Worm (Caenorhabditis elegans): Measurements from ENCODE around the gene snr-3.

The snr-3 gene

ce11 chrII:6491817-6492452, 2.4 kb upstream of the snr-3 start, which contains the start of the genes T28D9.11 and T28D9.1 (continued):
- TF ChIP-seq Y79H2A.3 (GFP tag; conservative IDR thresholded peaks at IDR 0.05) (no peak), lin-54 (GFP tag; optimal IDR thresholded peaks at IDR 0.05) (peak; percentile 46), hrde-1 (tag; optimal IDR thresholded peaks at IDR 0.05; ENCODE audit: borderline replicate concordance) (no peak), K12H6.12 (tag; optimal IDR thresholded peaks at IDR 0.05) (peak; percentile 64), zim-3 (tag; optimal IDR thresholded peaks at IDR 0.05) (no peak), F57C9.4 (tag; optimal IDR thresholded peaks at IDR 0.05) (no peak), ceh-79 (tag; optimal IDR thresholded peaks at IDR 0.05) (no peak), B0336.3 (GFP tag; IDR thresholded peaks at IDR 0.05) (no peak), B0019.2 (GFP tag; conservative IDR thresholded peaks at IDR 0.05) (no peak), mxl-1 (tag; optimal IDR thresholded peaks at IDR 0.05) (no peak), F10E7.11 (tag; optimal IDR thresholded peaks at IDR 0.05) (no peak), bed-2 (GFP tag; IDR thresholded peaks at IDR 0.05) (0 out of 2 replicates have a peak, but pooled peaks have one; percentile 76), fkh-3 (tag; optimal IDR thresholded peaks at IDR 0.05) (no peak), snpc-3.4 (tag; optimal IDR thresholded peaks at IDR 0.05) (no peak), attf-3 (GFP tag; conservative IDR thresholded peaks at IDR 0.05) (0 out of 2 replicates have a peak, but pooled peaks have one; percentile 28), mcd-1 (GFP tag; IDR thresholded peaks at IDR 0.05) (peak; percentile 66), bed-1 (GFP tag; IDR thresholded peaks at IDR 0.05) (no peak), rcor-1 (GFP tag; IDR thresholded peaks at IDR 0.05) (peak; percentile 60), dox-1 (GFP tag; IDR thresholded peaks at IDR 0.05) (peak; percentile 66), B0261.1 (tag; optimal IDR thresholded peaks at IDR 0.05) (no peak), chd-7 (tag; optimal IDR thresholded peaks at IDR 0.05) (peak; percentile 12), F37B4.10 (GFP tag; IDR thresholded peaks at IDR 0.05) (no peak), ztf-6 (GFP tag; IDR thresholded peaks at IDR 0.05) (no peak), nhr-27 (tag; optimal IDR thresholded peaks at IDR 0.05) (no peak), nhr-90 (tag; optimal IDR thresholded peaks at IDR 0.05) (no peak), madf-10 (tag; optimal IDR thresholded peaks at IDR 0.05) (peak; percentile 28), T07F8.4 (tag; optimal IDR thresholded peaks at IDR 0.05) (no peak), B0035.1 (tag; optimal IDR thresholded peaks at IDR 0.05) (no peak), lin-26 (GFP tag; IDR thresholded peaks at IDR 0.05) (peak; percentile 61; the same call in 1 of the 2 replicates), aptf-2 (GFP tag; conservative IDR thresholded peaks at IDR 0.05) (no peak), ama-1 (optimal IDR thresholded peaks at IDR 0.05) (no peak), ama-1 (GFP tag; optimal IDR thresholded peaks at IDR 0.05) (no peak), pbrm-1 (GFP tag; IDR thresholded peaks at IDR 0.05) (0 out of 2 replicates have a peak, but pooled peaks have one; percentile 25), let-607 (tag; optimal IDR thresholded peaks at IDR 0.05) (no peak), sdz-38 (tag; optimal IDR thresholded peaks at IDR 0.05) (no peak), dpl-1 (GFP tag; optimal IDR thresholded peaks at IDR 0.05) (no peak), egl-18 (GFP tag; IDR thresholded peaks at IDR 0.05) (0 out of 2 replicates have a peak, but pooled peaks have one; percentile 40), snpc-1.1 (tag; optimal IDR thresholded peaks at IDR 0.05; ENCODE audit: insufficient read depth) (no peak), F22D6.2 (tag; optimal IDR thresholded peaks at IDR 0.05) (no peak), madf-8 (GFP tag; conservative IDR thresholded peaks at IDR 0.05) (peak; percentile 23; the same call in 1 of the 2 replicates), athp-1 (tag; optimal IDR thresholded peaks at IDR 0.05) (no peak), K11D2.4 (GFP tag; IDR thresholded peaks at IDR 0.05) (peak; percentile 46; the same call in 1 of the 2 replicates), ztf-18 (tag; optimal IDR thresholded peaks at IDR 0.05) (peak; percentile 6), cebp-1 (GFP tag; IDR thresholded peaks at IDR 0.05) (no peak; the same call in 1 of the 2 replicates), cebp-1 (tag; optimal IDR thresholded peaks at IDR 0.05) (peak; percentile 57), xnd-1 (tag; optimal IDR thresholded peaks at IDR 0.05) (no peak), madf-6 (GFP tag; IDR thresholded peaks at IDR 0.05) (no peak), efl-1 (GFP tag; optimal IDR thresholded peaks at IDR 0.05) (no peak)
